Worm (Caenorhabditis elegans) whole organism, late embryonic: ENCODE data around the gene rps-12.

Experiments used
- C38D4.7 ChIP-seq: fragments of 200-800 bp; sonication (Bioruptor generic); optimal IDR thresholded peaks from 2 replicates; lab custom pipeline; 2018; ENCODE audit warnings: mild to moderate bottlenecking, missing genetic modification characterization, moderate library complexity, missing compliant biosample characterization
- Y22D7AL.16 ChIP-seq: sonication (generic microtip); optimal IDR thresholded peaks from 2 replicates; lab custom pipeline; 2016; ENCODE audit warnings: missing genetic modification characterization, missing compliant biosample characterization
- ahr-1 ChIP-seq: sonication (generic microtip); optimal IDR thresholded peaks from 2 replicates; lab custom pipeline; 2016; ENCODE audit warnings: missing genetic modification characterization, missing compliant biosample characterization
- ama-1 ChIP-seq: fragments of 150-350 bp; optimal IDR thresholded peaks from 2 replicates; lab custom pipeline; 2014
- ceh-19 ChIP-seq: fragments of 200-800 bp; sonication (Bioruptor generic); optimal IDR thresholded peaks from 2 replicates; lab custom pipeline; 2018; ENCODE audit warnings: mild to moderate bottlenecking, missing genetic modification characterization, missing compliant biosample characterization
- ceh-31 ChIP-seq: sonication (generic microtip); optimal IDR thresholded peaks from 2 replicates; lab custom pipeline; 2016; ENCODE audit warnings: missing genetic modification characterization, missing compliant biosample characterization
- ceh-34 ChIP-seq: sonication (generic microtip); optimal IDR thresholded peaks from 2 replicates; lab custom pipeline; 2016; ENCODE audit warnings: mild to moderate bottlenecking, missing genetic modification characterization, missing compliant biosample characterization
- ceh-48 ChIP-seq: sonication (generic microtip); optimal IDR thresholded peaks from 2 replicates; lab custom pipeline; 2016; ENCODE audit warnings: missing genetic modification characterization, inconsistent platforms, missing compliant biosample characterization
- dve-1 ChIP-seq: sonication (generic microtip); optimal IDR thresholded peaks from 2 replicates; lab custom pipeline; 2017; ENCODE audit warnings: antibody characterized with exemption, mild to moderate bottlenecking, missing genetic modification characterization, missing compliant biosample characterization
- elt-2 ChIP-seq: sonication (generic microtip); optimal IDR thresholded peaks from 2 replicates; lab custom pipeline; 2016; ENCODE audit warnings: missing genetic modification reagents, missing genetic modification characterization, missing compliant biosample characterization
- ets-4 ChIP-seq: sonication (generic microtip); optimal IDR thresholded peaks from 2 replicates; lab custom pipeline; 2016; ENCODE audit warnings: missing genetic modification characterization, missing compliant biosample characterization
- fkh-10 ChIP-seq: fragments of 150-350 bp; optimal IDR thresholded peaks from 2 replicates; lab custom pipeline; 2014; ENCODE audit warnings: missing biosample characterization, missing genetic modification reagents, missing genetic modification characterization
- fkh-6 ChIP-seq: sonication (generic microtip); optimal IDR thresholded peaks from 2 replicates; lab custom pipeline; 2016; ENCODE audit warnings: missing genetic modification characterization, missing compliant biosample characterization
- hlh-15 ChIP-seq: sonication (generic microtip); optimal IDR thresholded peaks from 2 replicates; lab custom pipeline; 2016; ENCODE audit warnings: missing genetic modification characterization, missing compliant biosample characterization
- hlh-30 ChIP-seq: sonication (generic microtip); optimal IDR thresholded peaks from 2 replicates; lab custom pipeline; 2017; ENCODE audit warnings: antibody characterized with exemption, missing genetic modification characterization, missing compliant biosample characterization; ENCODE audit not compliant: insufficient read depth
- hlh-6 ChIP-seq: sonication (generic microtip); optimal IDR thresholded peaks from 2 replicates; lab custom pipeline; 2016; ENCODE audit warnings: missing genotype, missing genetic modification characterization, missing compliant biosample characterization
- lin-11 ChIP-seq: fragments of 200-800 bp; sonication (Bioruptor generic); optimal IDR thresholded peaks from 2 replicates; lab custom pipeline; 2018; ENCODE audit warnings: mild to moderate bottlenecking, missing genetic modification characterization, missing compliant biosample characterization
- nfya-1 ChIP-seq: sonication (generic microtip); optimal IDR thresholded peaks from 2 replicates; lab custom pipeline; 2017; ENCODE audit warnings: missing genetic modification characterization, mild to moderate bottlenecking, missing compliant biosample characterization, antibody characterized with exemption, moderate library complexity
- nhr-11 ChIP-seq: fragments of 150-350 bp; optimal IDR thresholded peaks from 2 replicates; lab custom pipeline; 2014; ENCODE audit warnings: missing biosample characterization, missing genetic modification characterization
- odd-2 ChIP-seq: sonication (generic microtip); optimal IDR thresholded peaks from 2 replicates; lab custom pipeline; 2017; ENCODE audit warnings: antibody characterized with exemption, mild to moderate bottlenecking, missing genetic modification characterization, missing compliant biosample characterization
- pat-9 ChIP-seq: fragments of 200-800 bp; sonication (Bioruptor generic); optimal IDR thresholded peaks from 2 replicates; lab custom pipeline; 2018; ENCODE audit warnings: mild to moderate bottlenecking, missing genetic modification characterization, moderate library complexity, missing compliant biosample characterization
- pax-1 ChIP-seq: fragments of 150-350 bp; optimal IDR thresholded peaks from 2 replicates; lab custom pipeline; 2014; ENCODE audit warnings: missing biosample characterization, missing genetic modification characterization
- pha-2 ChIP-seq: sonication (generic microtip); optimal IDR thresholded peaks from 2 replicates; lab custom pipeline; 2017; ENCODE audit warnings: mild to moderate bottlenecking, missing genetic modification characterization, missing compliant biosample characterization
- pha-4 ChIP-seq: fragments of 150-350 bp; optimal IDR thresholded peaks from 2 replicates; lab custom pipeline; 2018; ENCODE audit warnings: missing biosample characterization, missing genetic modification reagents, missing genetic modification characterization
- pqm-1 ChIP-seq: sonication (generic microtip); optimal IDR thresholded peaks from 2 replicates; lab custom pipeline; 2016; ENCODE audit warnings: missing genetic modification characterization, missing compliant biosample characterization
- pros-1 ChIP-seq: fragments of 150-350 bp; optimal IDR thresholded peaks from 2 replicates; lab custom pipeline; 2014; ENCODE audit warnings: missing biosample characterization, missing genetic modification reagents, missing genetic modification characterization
- ref-2 ChIP-seq: sonication (generic microtip); optimal IDR thresholded peaks from 2 replicates; lab custom pipeline; 2016; ENCODE audit warnings: missing genetic modification characterization, missing compliant biosample characterization
- rnt-1 ChIP-seq: sonication (generic microtip); optimal IDR thresholded peaks from 2 replicates; lab custom pipeline; 2016; ENCODE audit warnings: missing genetic modification characterization, missing compliant biosample characterization
- sox-2 ChIP-seq: fragments of 200-800 bp; sonication (Bioruptor generic); IDR thresholded peaks from 2 replicates; pipeline ENCODE4 v1.3.6; 2022; ENCODE audit warnings: missing genetic modification reagents, missing genetic modification characterization, missing compliant biosample characterization
- syd-9 ChIP-seq: sonication (generic microtip); optimal IDR thresholded peaks from 2 replicates; lab custom pipeline; 2016; ENCODE audit warnings: mild to moderate bottlenecking, missing genetic modification characterization, moderate library complexity, missing compliant biosample characterization
- tbx-2 ChIP-seq: sonication (generic microtip); optimal IDR thresholded peaks from 2 replicates; lab custom pipeline; 2016; ENCODE audit warnings: missing genetic modification characterization, missing compliant biosample characterization
- ttx-3 ChIP-seq: sonication (generic microtip); optimal IDR thresholded peaks from 2 replicates; lab custom pipeline; 2016; ENCODE audit warnings: missing genetic modification reagents, missing genetic modification characterization, missing compliant biosample characterization
- unc-3 ChIP-seq, 2 experiments: fragments of 200-800 bp in 1 of 2; sonication (Bioruptor generic) in 1 of 2; sonication (generic microtip) in 1 of 2; conservative IDR thresholded peaks in 1 of 2; optimal IDR thresholded peaks in 1 of 2; 2 replicates each; pipeline versions ENCODE4 v1.3.6 to Lab custom; 2016 to 2022; ENCODE audit warnings: missing compliant biosample characterization in 2 of 2, missing genetic modification characterization in 2 of 2, missing genetic modification reagents in 1 of 2
- unc-42 ChIP-seq: sonication (generic microtip); optimal IDR thresholded peaks from 2 replicates; lab custom pipeline; 2016; ENCODE audit warnings: missing genotype, missing genetic modification characterization, missing compliant biosample characterization
- unc-55 ChIP-seq: sonication (generic microtip); optimal IDR thresholded peaks from 2 replicates; lab custom pipeline; 2017; ENCODE audit warnings: missing biosample characterization, missing genetic modification reagents, missing genetic modification characterization
- ztf-16 ChIP-seq: sonication (generic microtip); optimal IDR thresholded peaks from 2 replicates; lab custom pipeline; 2017; ENCODE audit warnings: missing genetic modification characterization, missing compliant biosample characterization

rps-12 gene

DNA sequence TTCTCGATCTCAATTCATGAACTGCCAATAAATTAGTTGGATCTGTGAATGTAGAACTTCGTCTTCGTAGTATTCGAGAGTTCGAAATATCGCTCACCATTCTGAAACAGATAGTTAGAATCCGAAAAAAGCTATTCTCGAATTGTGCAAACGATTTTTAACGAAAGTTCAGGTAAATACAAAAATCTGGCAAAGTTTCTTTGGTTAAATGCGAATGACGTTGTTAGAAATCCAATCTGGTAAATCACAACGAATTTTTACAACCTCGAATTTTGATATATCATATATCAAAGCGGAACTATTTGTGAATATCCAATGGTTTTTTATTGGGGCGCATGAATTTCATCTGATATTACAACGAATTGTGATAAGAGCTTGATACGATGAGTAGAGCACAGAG, 30.1 kb downstream of the rps-12 start, which contains the start of gene hpo-28:
Gene hpo-28, minus strand, starts transcription at position 101 of the 400 bp plus-strand sequence.
- TF ChIP-seq ref-2 (tag; lab: Kevin White, UChicago) (no peak), tbx-2 (tag; lab: Kevin White, UChicago) (no peak), syd-9 (tag; lab: Kevin White, UChicago) (no peak), fkh-10 (GFP tag; lab: Kevin White, UChicago) (no peak), ahr-1 (tag; lab: Kevin White, UChicago) (no peak), pros-1 (tag; lab: Kevin White, UChicago) (no peak), dve-1 (tag; lab: Kevin White, UChicago) (no peak), hlh-30 (tag; lab: Kevin White, UChicago) (no peak), nhr-11 (tag; lab: Kevin White, UChicago) (no peak), pha-4 (no peak), hlh-15 (tag; lab: Kevin White, UChicago) (no peak), pat-9 (no peak), ama-1 (lab: Kevin White, UChicago) (no peak)

DNA sequence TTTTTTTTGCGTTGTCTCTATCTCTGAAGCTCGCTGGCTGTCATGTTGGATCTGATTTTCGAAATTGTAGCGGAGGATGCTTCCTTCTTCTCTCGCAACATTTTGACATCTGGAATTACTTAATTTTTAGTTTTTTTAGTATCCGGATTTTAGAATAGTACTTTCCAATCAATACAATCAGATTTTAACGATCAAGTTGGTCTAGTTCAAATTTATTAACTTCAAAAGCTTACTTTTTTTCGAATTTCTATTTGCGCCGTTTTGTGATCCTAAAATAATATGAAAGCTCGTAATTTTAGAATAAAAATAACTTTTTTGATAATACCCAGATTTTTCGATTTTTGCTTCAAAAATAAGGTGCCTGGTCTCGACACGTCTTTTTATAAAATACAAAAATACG, 30.9 kb downstream of the rps-12 start, which contains the start of gene B0336.12:
Gene B0336.12, minus strand, starts transcription at position 101 of the 400 bp plus-strand sequence.
- TF ChIP-seq ceh-48 (tag; lab: Kevin White, UChicago) (no peak), ahr-1 (tag; lab: Kevin White, UChicago) (no peak), ceh-19 (GFP tag; lab: Kevin White, UChicago) (no peak), ztf-16 (no peak), lin-11 (tag; lab: Kevin White, UChicago) (no peak), syd-9 (tag; lab: Kevin White, UChicago) (no peak), hlh-30 (tag; lab: Kevin White, UChicago) (no peak), dve-1 (tag; lab: Kevin White, UChicago) (no peak), pha-2 (tag; lab: Kevin White, UChicago) (no peak), pax-1 (no peak)

ce11 chrIII:5710676-5711075, 31.6 kb downstream of the rps-12 start:
- TF ChIP-seq ref-2 (tag; lab: Kevin White, UChicago) (no peak), hlh-30 (tag; lab: Kevin White, UChicago) (no peak), ttx-3 (tag; lab: Kevin White, UChicago) (no peak), elt-2 (peak; percentile 42), unc-55 (GFP tag; lab: Kevin White, UChicago) (no peak), C38D4.7 (GFP tag; lab: Kevin White, UChicago) (no peak), rnt-1 (no peak), nfya-1 (peak; percentile 68), ets-4 (peak; percentile 70), unc-3 (GFP tag; conservative IDR thresholded peaks at IDR 0.05; lab: Robert Waterston, UW) (no peak), unc-3 (tag; optimal IDR thresholded peaks at IDR 0.05; lab: Kevin White, UChicago) (no peak), hlh-6 (tag; lab: Kevin White, UChicago) (no peak), ztf-16 (no peak), ceh-19 (GFP tag; lab: Kevin White, UChicago) (no peak)

DNA sequence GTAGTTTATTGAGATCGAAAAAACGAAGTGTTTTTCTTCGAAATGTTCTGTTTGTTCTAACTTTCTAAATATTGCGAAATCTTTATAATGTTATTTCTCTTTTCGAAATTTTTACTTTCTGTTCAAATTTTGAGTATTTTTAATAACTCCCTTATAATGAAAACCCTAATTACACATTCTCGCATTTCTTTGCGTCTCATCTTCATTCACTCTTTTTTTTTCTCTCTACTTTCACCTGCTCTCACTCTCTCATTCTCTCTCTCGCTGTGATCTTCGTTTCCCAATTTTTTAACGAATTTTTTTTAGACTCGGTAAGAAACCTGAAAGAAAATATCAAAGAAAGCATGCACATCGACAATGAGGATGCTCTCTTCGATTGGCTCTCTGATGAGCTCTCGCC, 32.1 kb downstream of the rps-12 start, which contains the start of gene rbm-26:
Gene rbm-26, plus strand, starts transcription at position 301 of the 400 bp plus-strand sequence.
- TF ChIP-seq sox-2 (no peak), ceh-31 (no peak), C38D4.7 (GFP tag; lab: Kevin White, UChicago) (no peak), odd-2 (tag; lab: Kevin White, UChicago) (no peak), pat-9 (no peak), Y22D7AL.16 (tag; lab: Kevin White, UChicago) (no peak), ref-2 (tag; lab: Kevin White, UChicago) (no peak), unc-42 (tag; lab: Kevin White, UChicago) (no peak), unc-3 (GFP tag; conservative IDR thresholded peaks at IDR 0.05; lab: Robert Waterston, UW) (no peak), unc-3 (tag; optimal IDR thresholded peaks at IDR 0.05; lab: Kevin White, UChicago) (no peak), elt-2 (no peak), ceh-34 (tag; lab: Kevin White, UChicago) (no peak), fkh-6 (no peak), pqm-1 (tag; lab: Kevin White, UChicago) (no peak)
